Worm (Caenorhabditis elegans) whole organism, L3 larva: Measurements from ENCODE around the gene D1025.1.
A peak's percentile ranks its signal among the peaks of the same experiment; 100 is the strongest.

ENCODE experiments used
- aly-2 ChIP-seq: fragments of 150-350 bp; optimal IDR thresholded peaks from 2 replicates; lab custom pipeline; 2014; ENCODE audit warnings: missing biosample characterization, missing genetic modification characterization
- ama-1 ChIP-seq: fragments of 150-350 bp; optimal IDR thresholded peaks from 2 replicates; lab custom pipeline; 2018
- ceh-16 ChIP-seq: sonication (generic microtip); optimal IDR thresholded peaks from 2 replicates; lab custom pipeline; 2017; ENCODE audit warnings: missing biosample characterization, missing genetic modification characterization
- ceh-28 ChIP-seq: fragments of 150-350 bp; optimal IDR thresholded peaks from 2 replicates; lab custom pipeline; 2014; ENCODE audit warnings: missing biosample characterization, missing genetic modification reagents, missing genetic modification characterization
- ceh-82 ChIP-seq: fragments of 150-350 bp; optimal IDR thresholded peaks from 2 replicates; lab custom pipeline; 2014; ENCODE audit warnings: missing biosample characterization, missing genetic modification characterization
- ceh-9 ChIP-seq: sonication (generic microtip); optimal IDR thresholded peaks from 2 replicates; lab custom pipeline; 2018; ENCODE audit warnings: missing biosample characterization, missing genetic modification characterization
- egl-27 ChIP-seq: sonication (generic microtip); optimal IDR thresholded peaks from 4 replicates; lab custom pipeline; 2017; ENCODE audit warnings: missing biosample characterization, missing genetic modification reagents, missing genetic modification characterization
- egl-5 ChIP-seq: fragments of 150-350 bp; optimal IDR thresholded peaks from 2 replicates; lab custom pipeline; 2017; ENCODE audit warnings: missing biosample characterization, missing genetic modification reagents, missing genetic modification characterization, inconsistent platforms
- elt-2 ChIP-seq: sonication (generic microtip); optimal IDR thresholded peaks from 2 replicates; lab custom pipeline; 2016; ENCODE audit warnings: missing genetic modification reagents, mild to moderate bottlenecking, missing genetic modification characterization, missing compliant biosample characterization
- elt-3 ChIP-seq, 3 experiments: fragments of 150-350 bp in 1 of 3; sonication (generic microtip) in 2 of 3; optimal IDR thresholded peaks; 2 replicates in 2 of 3; 4 replicates in 1 of 3; lab custom pipeline; 2014 to 2017; ENCODE audit warnings: missing biosample characterization in 3 of 3, missing genetic modification characterization in 3 of 3
- eor-1 ChIP-seq, 2 experiments: fragments of 150-350 bp; optimal IDR thresholded peaks; 2 replicates each; lab custom pipeline; 2014 to 2018; ENCODE audit warnings: missing biosample characterization in 2 of 2, missing genetic modification characterization in 2 of 2
- fkh-2 ChIP-seq: fragments of 150-350 bp; optimal IDR thresholded peaks from 2 replicates; lab custom pipeline; 2014; ENCODE audit warnings: missing biosample characterization, missing genetic modification reagents, missing genetic modification characterization
- fos-1 ChIP-seq: fragments of 150-350 bp; optimal IDR thresholded peaks from 2 replicates; lab custom pipeline; 2014; ENCODE audit warnings: missing biosample characterization, missing genetic modification characterization
- hmg-11 ChIP-seq: sonication (generic microtip); optimal IDR thresholded peaks from 2 replicates; lab custom pipeline; 2016; ENCODE audit warnings: missing genetic modification characterization, missing compliant biosample characterization
- lin-15B ChIP-seq: fragments of 150-350 bp; optimal IDR thresholded peaks from 2 replicates; lab custom pipeline; 2014; ENCODE audit warnings: missing biosample characterization, missing genetic modification characterization
- lsy-12 ChIP-seq: sonication (generic microtip); optimal IDR thresholded peaks from 2 replicates; lab custom pipeline; 2016; ENCODE audit warnings: mild to moderate bottlenecking, missing genetic modification characterization, missing compliant biosample characterization
- mdl-1 ChIP-seq: fragments of 150-350 bp; optimal IDR thresholded peaks from 2 replicates; lab custom pipeline; 2014; ENCODE audit warnings: missing biosample characterization, missing genetic modification characterization
- mml-1 ChIP-seq: fragments of 150-350 bp; sonication (generic microtip); optimal IDR thresholded peaks from 3 replicates; lab custom pipeline; 2014; ENCODE audit warnings: missing biosample characterization, missing genetic modification characterization
- nfya-1 ChIP-seq: sonication (generic microtip); optimal IDR thresholded peaks from 2 replicates; lab custom pipeline; 2017; ENCODE audit warnings: missing genetic modification characterization, mild to moderate bottlenecking, missing compliant biosample characterization, antibody characterized with exemption, moderate library complexity; ENCODE audit not compliant: insufficient read depth
- nhr-11 ChIP-seq: fragments of 150-350 bp; optimal IDR thresholded peaks from 2 replicates; lab custom pipeline; 2014; ENCODE audit warnings: missing biosample characterization, missing genetic modification characterization
- nhr-23 ChIP-seq: fragments of 150-350 bp; optimal IDR thresholded peaks from 2 replicates; lab custom pipeline; 2014; ENCODE audit warnings: missing biosample characterization, missing genetic modification reagents, missing genetic modification characterization
- nhr-237 ChIP-seq: fragments of 150-350 bp; optimal IDR thresholded peaks from 2 replicates; lab custom pipeline; 2014; ENCODE audit warnings: missing biosample characterization, missing genetic modification characterization
- nhr-25 ChIP-seq: sonication (generic microtip); optimal IDR thresholded peaks from 2 replicates; lab custom pipeline; 2017; ENCODE audit warnings: missing biosample characterization, missing genetic modification characterization
- nhr-28 ChIP-seq: fragments of 150-350 bp; optimal IDR thresholded peaks from 2 replicates; lab custom pipeline; 2014; ENCODE audit warnings: missing biosample characterization, missing genetic modification characterization
- nhr-67 ChIP-seq: fragments of 150-350 bp; optimal IDR thresholded peaks from 2 replicates; lab custom pipeline; 2014; ENCODE audit warnings: missing biosample characterization, missing genetic modification characterization
- nhr-77 ChIP-seq: fragments of 150-350 bp; optimal IDR thresholded peaks from 2 replicates; lab custom pipeline; 2014; ENCODE audit warnings: missing biosample characterization, missing genetic modification characterization
- pqm-1 ChIP-seq: fragments of 150-350 bp; optimal IDR thresholded peaks from 2 replicates; lab custom pipeline; 2017; ENCODE audit warnings: missing biosample characterization, missing genetic modification characterization, inconsistent platforms
- sea-2 ChIP-seq: fragments of 150-350 bp; sonication (generic microtip); optimal IDR thresholded peaks from 4 replicates; lab custom pipeline; 2014; ENCODE audit warnings: missing biosample characterization, missing genetic modification reagents, missing genetic modification characterization
- skn-1 ChIP-seq: fragments of 150-350 bp; optimal IDR thresholded peaks from 2 replicates; lab custom pipeline; 2014; ENCODE audit warnings: missing biosample characterization, missing genetic modification characterization
- snpc-4 ChIP-seq: fragments of 150-350 bp; optimal IDR thresholded peaks from 2 replicates; lab custom pipeline; 2014; ENCODE audit warnings: missing biosample characterization, missing genetic modification characterization
- tbx-2 ChIP-seq: sonication (generic microtip); optimal IDR thresholded peaks from 2 replicates; lab custom pipeline; 2016; ENCODE audit warnings: mild to moderate bottlenecking, missing genetic modification characterization, missing compliant biosample characterization
- unc-62 ChIP-seq: fragments of 150-350 bp; sonication (generic microtip); optimal IDR thresholded peaks from 4 replicates; lab custom pipeline; 2014; ENCODE audit warnings: missing biosample characterization, missing genetic modification reagents, missing genetic modification characterization
- zag-1 ChIP-seq: fragments of 150-350 bp; optimal IDR thresholded peaks from 2 replicates; lab custom pipeline; 2014; ENCODE audit warnings: missing biosample characterization, missing genetic modification characterization
- ztf-4 ChIP-seq: fragments of 150-350 bp; optimal IDR thresholded peaks from 2 replicates; lab custom pipeline; 2014; ENCODE audit warnings: missing biosample characterization, missing genetic modification characterization

D1025.1 gene

DNA sequence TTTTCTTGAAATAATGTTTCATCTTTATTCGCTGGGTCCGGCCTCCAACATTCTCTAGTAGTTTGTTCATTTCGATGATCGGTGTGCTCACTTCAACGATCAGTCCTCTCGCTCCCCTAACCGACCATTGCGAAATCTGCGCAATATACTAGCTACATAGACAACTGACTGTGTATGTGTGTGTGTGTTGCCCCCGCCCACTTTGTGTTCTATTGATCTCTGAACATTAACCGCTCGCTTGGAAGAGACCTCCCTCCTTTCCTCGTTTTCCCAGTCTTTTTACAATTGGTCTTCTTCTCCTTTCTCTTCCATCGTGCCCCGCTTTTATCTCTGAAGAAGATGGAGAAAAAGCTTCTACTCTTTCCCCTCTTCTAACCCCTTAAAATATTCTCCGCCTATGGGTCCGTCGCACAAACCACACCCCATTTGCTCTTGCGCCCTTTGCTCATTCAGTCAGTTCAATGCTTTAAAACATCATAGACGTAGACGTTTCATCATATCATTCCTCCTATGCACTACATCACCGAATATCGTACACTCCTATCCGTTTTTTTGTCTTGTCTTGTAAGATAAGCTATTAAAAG is 36.9 kb downstream of the D1025.1 start (continued):
- TF ChIP-seq elt-2 (tag; lab: Kevin White, UChicago): no peak
- peak; percentile 8 for TF ChIP-seq ceh-28 (tag; lab: Kevin White, UChicago)
- TF ChIP-seq ztf-4 (tag; lab: Kevin White, UChicago): no peak
- TF ChIP-seq fkh-2: peak; percentile 65
- no peak for TF ChIP-seq nhr-28
- no peak for TF ChIP-seq nhr-11 (tag; lab: Kevin White, UChicago)
- TF ChIP-seq skn-1 (tag; lab: Kevin White, UChicago): no peak
- TF ChIP-seq ceh-82 (tag; lab: Kevin White, UChicago): no peak
- TF ChIP-seq nhr-77 (tag; lab: Kevin White, UChicago): no peak
- TF ChIP-seq sea-2 (GFP tag; lab: Kevin White, UChicago): peak; percentile 48
- no peak for TF ChIP-seq mml-1 (tag; lab: Kevin White, UChicago)
- no peak for TF ChIP-seq pqm-1 (tag; lab: Kevin White, UChicago)
- TF ChIP-seq egl-27 (tag; lab: Kevin White, UChicago): no peak
- TF ChIP-seq lsy-12 (tag; lab: Kevin White, UChicago): peak; percentile 13
- TF ChIP-seq nfya-1 (tag; lab: Kevin White, UChicago): peak; percentile 75
- TF ChIP-seq zag-1 (tag; lab: Kevin White, UChicago): peak; percentile 5
- no peak for TF ChIP-seq lin-15B (tag; lab: Kevin White, UChicago)
- no peak for TF ChIP-seq ama-1 (lab: Kevin White, UChicago)
- no peak for TF ChIP-seq egl-5
- TF ChIP-seq nhr-237 (tag; lab: Kevin White, UChicago): no peak
- no peak for TF ChIP-seq nhr-67 (tag; lab: Kevin White, UChicago)
- TF ChIP-seq, all 47 proteins: peak for 14

DNA sequence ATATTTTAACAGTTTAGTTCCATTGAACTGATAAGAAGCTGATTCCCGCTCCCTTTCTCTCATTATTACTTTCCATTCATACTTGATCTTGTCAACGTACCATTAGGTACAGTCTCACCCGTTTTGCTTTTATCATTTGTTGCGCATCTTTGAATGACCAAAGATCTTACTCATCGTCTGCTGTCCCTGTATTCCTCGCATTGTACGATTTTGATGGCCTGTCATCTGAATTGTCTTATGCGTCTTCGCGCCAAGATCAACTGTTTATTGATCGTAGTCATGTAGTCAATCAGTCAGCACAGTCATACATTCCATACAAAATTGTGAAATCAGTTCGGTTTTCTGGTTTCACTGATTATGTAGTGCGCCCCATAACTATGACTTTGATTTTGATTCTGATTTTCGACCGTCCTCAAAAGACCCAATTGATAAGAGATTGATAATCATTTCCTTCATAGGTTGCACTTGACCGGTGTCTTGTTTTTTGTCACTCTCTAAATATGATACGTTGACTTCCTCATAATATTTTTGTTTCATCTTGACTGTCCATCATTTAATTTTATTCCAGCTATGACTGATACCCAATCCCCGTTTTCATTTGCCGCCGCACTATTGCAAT is 37.5 kb downstream of the D1025.1 start, which contains the start of gene nhr-3:
Gene nhr-3 (plus strand): TSS at position 569 of the 619 bp plus-strand sequence.
- peak; percentile 48 for TF ChIP-seq nhr-23 (tag; lab: Kevin White, UChicago)
- peak in 2 of 3 experiments; percentile 27 to 53 for TF ChIP-seq elt-3 (tag; optimal IDR thresholded peaks at IDR 0.05; lab: Kevin White, UChicago)
- TF ChIP-seq unc-62 (GFP tag; lab: Kevin White, UChicago): peak; percentile 39
- TF ChIP-seq mdl-1 (tag; lab: Kevin White, UChicago): peak; percentile 18
- TF ChIP-seq ceh-82 (tag; lab: Kevin White, UChicago): no peak
- peak; percentile 58 for TF ChIP-seq nhr-25 (tag; lab: Kevin White, UChicago)
- TF ChIP-seq nfya-1 (tag; lab: Kevin White, UChicago): no peak
- TF ChIP-seq egl-27 (tag; lab: Kevin White, UChicago): no peak
- TF ChIP-seq eor-1 (tag; optimal IDR thresholded peaks at IDR 0.05; lab: Kevin White, UChicago): no peak
- peak; percentile 79 for TF ChIP-seq pqm-1 (tag; lab: Kevin White, UChicago)
- TF ChIP-seq aly-2 (tag; lab: Kevin White, UChicago): no peak
- TF ChIP-seq elt-2 (tag; lab: Kevin White, UChicago): peak; percentile 79
- TF ChIP-seq ceh-28 (tag; lab: Kevin White, UChicago): peak; percentile 51

DNA sequence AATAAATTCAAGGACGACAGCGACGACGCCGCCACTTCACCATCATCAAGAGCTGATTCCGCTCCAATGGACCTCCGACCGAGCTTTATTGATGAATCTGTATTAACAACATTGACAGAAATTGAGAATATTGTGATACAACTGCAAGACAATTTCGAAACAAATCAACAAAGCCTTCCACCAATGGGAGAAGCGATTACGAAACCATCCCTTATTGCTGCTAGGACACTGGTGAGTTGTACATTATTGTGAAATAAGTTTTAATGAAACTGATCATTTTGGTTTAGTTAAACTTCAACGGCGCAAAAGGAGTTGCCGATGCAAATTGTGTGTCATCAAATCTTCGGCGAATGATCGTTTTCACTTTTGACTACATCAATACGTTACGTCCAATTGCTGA is 38.5 kb downstream of the D1025.1 start:
- TF ChIP-seq tbx-2 (tag; lab: Kevin White, UChicago): no peak
- TF ChIP-seq fos-1: no peak
- TF ChIP-seq nfya-1 (tag; lab: Kevin White, UChicago): no peak
- no peak for TF ChIP-seq elt-3 (tag; optimal IDR thresholded peaks at IDR 0.05; lab: Kevin White, UChicago)
- no peak for TF ChIP-seq fkh-2
- TF ChIP-seq nhr-77 (tag; lab: Kevin White, UChicago): no peak
- TF ChIP-seq eor-1 (tag; optimal IDR thresholded peaks at IDR 0.05; lab: Kevin White, UChicago): no peak
- no peak for TF ChIP-seq aly-2 (tag; lab: Kevin White, UChicago)
- TF ChIP-seq skn-1 (tag; lab: Kevin White, UChicago): no peak
- TF ChIP-seq ceh-9 (tag; lab: Kevin White, UChicago): no peak
- no peak for TF ChIP-seq nhr-25 (tag; lab: Kevin White, UChicago)
- no peak for TF ChIP-seq snpc-4
- TF ChIP-seq ceh-16: no peak
- no peak for TF ChIP-seq nhr-28
- no peak for TF ChIP-seq hmg-11 (tag; lab: Kevin White, UChicago)
- no peak for TF ChIP-seq egl-5
- TF ChIP-seq ceh-82 (tag; lab: Kevin White, UChicago): no peak
- TF ChIP-seq egl-27 (tag; lab: Kevin White, UChicago): no peak
- TF ChIP-seq unc-62 (GFP tag; lab: Kevin White, UChicago): no peak
